Fruit fly (Drosophila melanogaster) whole organism, pupa: ENCODE measurements around the gene CG13284.

Source experiments
- CG10348 ChIP-seq: fragments of 200-800 bp; sonication (Bioruptor generic); IDR thresholded peaks from 2 replicates; pipeline ENCODE4 v1.3.6; 2022; ENCODE audit warnings: missing biosample characterization, missing genetic modification characterization
- CG12605 ChIP-seq: fragments of 200-800 bp; sonication (Bioruptor generic); IDR thresholded peaks from 2 replicates; pipeline ENCODE4 v1.3.6; 2022; ENCODE audit warnings: missing biosample characterization, missing genetic modification characterization
- CG13204 ChIP-seq: fragments of 200-800 bp; sonication (Bioruptor generic); optimal IDR thresholded peaks from 2 replicates; lab custom pipeline; 2018; ENCODE audit warnings: missing biosample characterization, mild to moderate bottlenecking, missing genetic modification characterization, moderate library complexity
- CG14655 ChIP-seq: fragments of 200-800 bp; sonication (Bioruptor generic); optimal IDR thresholded peaks from 3 replicates; lab custom pipeline; 2017; ENCODE audit warnings: mild to moderate bottlenecking, missing biosample characterization, missing genetic modification reagents, missing genetic modification characterization
- CG15710 ChIP-seq: fragments of 200-800 bp; sonication (Bioruptor generic); optimal IDR thresholded peaks from 2 replicates; lab custom pipeline; 2018; ENCODE audit warnings: missing biosample characterization, mild to moderate bottlenecking, missing genetic modification characterization, moderate library complexity
- CG17806 ChIP-seq: fragments of 200-800 bp; sonication (Bioruptor generic); optimal IDR thresholded peaks from 2 replicates; lab custom pipeline; 2018; ENCODE audit warnings: missing biosample characterization, mild to moderate bottlenecking, missing genetic modification characterization, moderate library complexity
- CG32121 ChIP-seq: fragments of 200-800 bp; sonication (Bioruptor generic); IDR thresholded peaks from 2 replicates; pipeline ENCODE4 v1.3.6; 2022; ENCODE audit warnings: missing biosample characterization, missing genetic modification characterization
- CG34367 ChIP-seq: fragments of 200-800 bp; sonication (Bioruptor generic); optimal IDR thresholded peaks from 2 replicates; lab custom pipeline; 2018; ENCODE audit warnings: missing biosample characterization, mild to moderate bottlenecking, missing genetic modification characterization
- CG4496 ChIP-seq: fragments of 200-800 bp; sonication (Bioruptor generic); IDR thresholded peaks from 3 replicates; pipeline ENCODE4 v1.3.6; 2022; ENCODE audit warnings: missing biosample characterization, missing genetic modification characterization
- CG8159 ChIP-seq: fragments of 200-800 bp; sonication (Bioruptor generic); optimal IDR thresholded peaks from 3 replicates; lab custom pipeline; 2018; ENCODE audit warnings: missing biosample characterization, mild to moderate bottlenecking, missing genetic modification characterization, moderate library complexity
- CG8301 ChIP-seq: fragments of 200-800 bp; sonication (Bioruptor generic); optimal IDR thresholded peaks from 2 replicates; lab custom pipeline; 2018; ENCODE audit warnings: missing biosample characterization, mild to moderate bottlenecking, missing genetic modification characterization
- CG9948 ChIP-seq: fragments of 200-800 bp; sonication (Bioruptor generic); optimal IDR thresholded peaks from 2 replicates; lab custom pipeline; 2018; ENCODE audit warnings: missing biosample characterization, mild to moderate bottlenecking, missing genetic modification characterization, moderate library complexity
- D1 ChIP-seq: fragments of 200-800 bp; sonication (Bioruptor generic); optimal IDR thresholded peaks from 2 replicates; lab custom pipeline; 2018; ENCODE audit warnings: missing biosample characterization, mild to moderate bottlenecking, missing genetic modification characterization, moderate library complexity
- EcR ChIP-seq: fragments of 200-800 bp; sonication (Bioruptor generic); optimal IDR thresholded peaks from 3 replicates; lab custom pipeline; 2019; ENCODE audit warnings: missing biosample characterization, missing genetic modification characterization, mild to moderate bottlenecking, moderate library complexity, missing genetic modification reagents
- Ets98B ChIP-seq: fragments of 200-800 bp; sonication (Bioruptor generic); IDR thresholded peaks from 2 replicates; pipeline ENCODE4 v1.3.6; 2022; ENCODE audit warnings: missing biosample characterization, missing genetic modification characterization
- Pif1A ChIP-seq: fragments of 200-800 bp; sonication (Bioruptor generic); optimal IDR thresholded peaks from 3 replicates; lab custom pipeline; 2016; ENCODE audit warnings: missing biosample characterization, missing genetic modification characterization
- Pif1B ChIP-seq: fragments of 200-800 bp; sonication (Bioruptor generic); optimal IDR thresholded peaks from 3 replicates; lab custom pipeline; 2016; ENCODE audit warnings: missing biosample characterization, missing genetic modification characterization
- Snoo ChIP-seq: fragments of 200-800 bp; sonication (Bioruptor generic); optimal IDR thresholded peaks from 3 replicates; lab custom pipeline; 2017; ENCODE audit warnings: missing biosample characterization, mild to moderate bottlenecking, missing genetic modification characterization, inconsistent platforms
- fd96Ca ChIP-seq: fragments of 200-800 bp; sonication (Bioruptor generic); IDR thresholded peaks from 3 replicates; pipeline ENCODE4 v1.3.6; 2022; ENCODE audit warnings: missing biosample characterization, missing genetic modification characterization
- gl ChIP-seq: fragments of 200-800 bp; sonication (Bioruptor generic); optimal IDR thresholded peaks from 2 replicates; lab custom pipeline; 2018; ENCODE audit warnings: missing biosample characterization, mild to moderate bottlenecking, missing genetic modification characterization
- rn ChIP-seq: fragments of 200-800 bp; sonication (Bioruptor generic); IDR thresholded peaks from 2 replicates; pipeline ENCODE4 v1.3.6; 2022; ENCODE audit warnings: missing biosample characterization, missing genetic modification characterization

CG13284 gene

dm6 chr2L:16817421-16818101 is 31.0 kb downstream of the CG13284 start:
- no peak for TF ChIP-seq D1 (tag; lab: Kevin White, UChicago)
- no peak for TF ChIP-seq CG17806 (tag; lab: Kevin White, UChicago)
- no peak for TF ChIP-seq Ets98B (GFP tag; lab: Robert Waterston, UW)
- TF ChIP-seq CG15710 (tag; lab: Kevin White, UChicago) = no peak
- TF ChIP-seq rn (GFP tag; lab: Robert Waterston, UW) = no peak
- TF ChIP-seq CG8159 = peak; percentile 50
- no peak for TF ChIP-seq CG12605 (GFP tag; lab: Robert Waterston, UW)

- TF ChIP-seq CG9948 (tag; lab: Kevin White, UChicago) (no peak), EcR (GFP tag; lab: Kevin White, UChicago) (peak; percentile 77)
These were observed 31.8 kb downstream of the CG13284 start for dm6 chr2L:16816750-16817087.

- TF ChIP-seq CG8159 (peak; percentile 43), CG13204 (GFP tag; lab: Kevin White, UChicago) (no peak), CG17806 (tag; lab: Kevin White, UChicago) (peak; percentile 37), rn (GFP tag; lab: Robert Waterston, UW) (0 out of 2 replicates have a peak, but pooled peaks have one; percentile 16), CG10348 (no peak), Ets98B (GFP tag; lab: Robert Waterston, UW) (no peak), CG4496 (GFP tag; lab: Robert Waterston, UW) (peak; percentile 31), fd96Ca (peak; percentile 51; the same call in 2 of the 3 replicates), Snoo (tag; lab: Kevin White, UChicago) (peak; percentile 32), gl (tag; lab: Kevin White, UChicago) (peak; percentile 25), CG8301 (tag; lab: Kevin White, UChicago) (peak; percentile 27), CG9948 (tag; lab: Kevin White, UChicago) (peak; percentile 16), Pif1A (GFP tag; lab: Kevin White, UChicago) (peak; percentile 52), Pif1B (GFP tag; lab: Kevin White, UChicago) (peak; percentile 51), CG15710 (tag; lab: Kevin White, UChicago) (peak; percentile 57), CG34367 (tag; lab: Kevin White, UChicago) (peak; percentile 40), CG32121 (GFP tag; lab: Robert Waterston, UW) (peak; percentile 65; the same call in 1 of the 2 replicates), CG14655 (GFP tag; lab: Kevin White, UChicago) (peak; percentile 47), CG12605 (GFP tag; lab: Robert Waterston, UW) (no peak), D1 (tag; lab: Kevin White, UChicago) (no peak), EcR (GFP tag; lab: Kevin White, UChicago) (no peak)
These were observed 32.3 kb downstream of the CG13284 start, which contains the start of gene mdy for dm6 chr2L:16815989-16816749. Gene mdy, plus strand, starts transcription at chr2L:16816660.

dm6 chr2L:16808752-16809151 is 39.8 kb downstream of the CG13284 start:
- TF ChIP-seq CG14655 (GFP tag; lab: Kevin White, UChicago) = no peak
- no peak for TF ChIP-seq rn (GFP tag; lab: Robert Waterston, UW)
- TF ChIP-seq Snoo (tag; lab: Kevin White, UChicago) = no peak
- TF ChIP-seq CG8159 = no peak
- no peak for TF ChIP-seq EcR (GFP tag; lab: Kevin White, UChicago)
- no peak for TF ChIP-seq CG13204 (GFP tag; lab: Kevin White, UChicago)
- TF ChIP-seq gl (tag; lab: Kevin White, UChicago) = no peak
- no peak for TF ChIP-seq CG9948 (tag; lab: Kevin White, UChicago)
- TF ChIP-seq CG4496 (GFP tag; lab: Robert Waterston, UW) = no peak
- TF ChIP-seq CG12605 (GFP tag; lab: Robert Waterston, UW) = no peak
- no peak for TF ChIP-seq CG15710 (tag; lab: Kevin White, UChicago)

dm6 chr2L:16804376-16804934 is 44.1 kb downstream of the CG13284 start, which contains the start of gene CG13272:
Gene CG13272, plus strand, starts transcription at chr2L:16804884.
- TF ChIP-seq EcR (GFP tag; lab: Kevin White, UChicago) (no peak), CG14655 (GFP tag; lab: Kevin White, UChicago) (peak; percentile 46), CG8301 (tag; lab: Kevin White, UChicago) (peak; percentile 36)
- TF ChIP-seq, all 21 proteins: peak for 2

- TF ChIP-seq Ets98B (GFP tag; lab: Robert Waterston, UW) (peak; percentile 34), CG8159 (no peak), CG8301 (tag; lab: Kevin White, UChicago) (peak; percentile 15), CG13204 (GFP tag; lab: Kevin White, UChicago) (no peak), Pif1A (GFP tag; lab: Kevin White, UChicago) (peak; percentile 7), CG10348 (no peak), CG14655 (GFP tag; lab: Kevin White, UChicago) (no peak), rn (GFP tag; lab: Robert Waterston, UW) (no peak), CG12605 (GFP tag; lab: Robert Waterston, UW) (peak; percentile 21; the same call in 1 of the 2 replicates), CG4496 (GFP tag; lab: Robert Waterston, UW) (0 out of 3 replicates have a peak, but pooled peaks have one; percentile 48), Pif1B (GFP tag; lab: Kevin White, UChicago) (no peak), CG15710 (tag; lab: Kevin White, UChicago) (no peak), Snoo (tag; lab: Kevin White, UChicago) (no peak), fd96Ca (no peak), gl (tag; lab: Kevin White, UChicago) (no peak), D1 (tag; lab: Kevin White, UChicago) (no peak), CG17806 (tag; lab: Kevin White, UChicago) (no peak), CG9948 (tag; lab: Kevin White, UChicago) (peak; percentile 4), CG32121 (GFP tag; lab: Robert Waterston, UW) (no peak; the same call in 1 of the 2 replicates), EcR (GFP tag; lab: Kevin White, UChicago) (no peak), CG34367 (tag; lab: Kevin White, UChicago) (no peak)
- TF ChIP-seq, all 21 proteins: peak for 6
These were observed 44.9 kb downstream of the CG13284 start for dm6 chr2L:16803638-16804037.
